Fruit fly (Drosophila melanogaster): Measurements from ENCODE around the gene CG17129.

Gene CG17129

dm6 chr3L:685441-685804 is 5.3 kb upstream of the CG17129 start, which contains the start of gene ebd1 (continued):
- TF ChIP-seq CG4328 (GFP tag; optimal IDR thresholded peaks at IDR 0.05): peak; percentile 4
- TF ChIP-seq NFAT (GFP tag; IDR thresholded peaks at IDR 0.05): no peak
- TF ChIP-seq stwl (tag; optimal IDR thresholded peaks at IDR 0.05): peak; percentile 71
- TF ChIP-seq tna (GFP tag; IDR thresholded peaks at IDR 0.05; ENCODE audit: partially characterized antibody): no peak
- TF ChIP-seq CG16813 (GFP tag; IDR thresholded peaks at IDR 0.05; ENCODE audit: partially characterized antibody): no peak
- TF ChIP-seq CG6765 (GFP tag; optimal IDR thresholded peaks at IDR 0.05): no peak
- TF ChIP-seq tio (GFP tag; optimal IDR thresholded peaks at IDR 0.05): no peak
- TF ChIP-seq CG6689 (GFP tag; IDR thresholded peaks at IDR 0.05): no peak
- no peak for TF ChIP-seq CG12769 (tag; optimal IDR thresholded peaks at IDR 0.05)
- TF ChIP-seq CG4404 (GFP tag; IDR thresholded peaks at IDR 0.05): no peak
- TF ChIP-seq HLH3B (GFP tag; IDR thresholded peaks at IDR 0.05): peak; percentile 7; the same call in 1 of the 2 replicates
- TF ChIP-seq nom (GFP tag; optimal IDR thresholded peaks at IDR 0.05): peak; percentile 51
- TF ChIP-seq gem (tag; optimal IDR thresholded peaks at IDR 0.05): no peak
- no peak for TF ChIP-seq CG10147 (GFP tag; optimal IDR thresholded peaks at IDR 0.05)
- no peak for TF ChIP-seq vnd (GFP tag; IDR thresholded peaks at IDR 0.05; ENCODE audit: partially characterized antibody)
- TF ChIP-seq CG33213 (GFP tag; optimal IDR thresholded peaks at IDR 0.05): no peak
- no peak for TF ChIP-seq hb (GFP tag; IDR thresholded peaks at IDR 0.05; ENCODE audit: partially characterized antibody)
- TF ChIP-seq Rfx (GFP tag; IDR thresholded peaks at IDR 0.05): no peak
- TF ChIP-seq chif (GFP tag; optimal IDR thresholded peaks at IDR 0.05): no peak
- no peak for TF ChIP-seq CG4854 (GFP tag; optimal IDR thresholded peaks at IDR 0.05)
- no peak for TF ChIP-seq CG2889 (GFP tag; IDR thresholded peaks at IDR 0.05)
- TF ChIP-seq pros (GFP tag; optimal IDR thresholded peaks at IDR 0.05): peak; percentile 28
- no peak for TF ChIP-seq btn (GFP tag; optimal IDR thresholded peaks at IDR 0.05)
- peak; percentile 52 for TF ChIP-seq Blimp-1 (GFP tag; optimal IDR thresholded peaks at IDR 0.05)
- peak; percentile 2 for TF ChIP-seq CG12071 (GFP tag; optimal IDR thresholded peaks at IDR 0.05)
- no peak for TF ChIP-seq jing (GFP tag; optimal IDR thresholded peaks at IDR 0.05)
- no peak for TF ChIP-seq gt (GFP tag; IDR thresholded peaks at IDR 0.05)
- TF ChIP-seq ase (GFP tag; IDR thresholded peaks at IDR 0.05): no peak
- no peak for TF ChIP-seq gcm2 (GFP tag; optimal IDR thresholded peaks at IDR 0.05)
- no peak for TF ChIP-seq unpg (GFP tag; optimal IDR thresholded peaks at IDR 0.05)
- TF ChIP-seq psq (GFP tag; optimal IDR thresholded peaks at IDR 0.05): no peak
- TF ChIP-seq Elba2 (GFP tag; optimal IDR thresholded peaks at IDR 0.05): peak; percentile 53
- no peak for TF ChIP-seq kay (GFP tag; optimal IDR thresholded peaks at IDR 0.05)
- TF ChIP-seq Optix (GFP tag; IDR thresholded peaks at IDR 0.05): no peak
- no peak for TF ChIP-seq CG43689 (GFP tag; IDR thresholded peaks at IDR 0.05)
- no peak for TF ChIP-seq CG6813 (GFP tag; optimal IDR thresholded peaks at IDR 0.05)
- no peak for TF ChIP-seq tup (GFP tag; optimal IDR thresholded peaks at IDR 0.05)
- no peak for TF ChIP-seq zfh2 (GFP tag; optimal IDR thresholded peaks at IDR 0.05)
- no peak for TF ChIP-seq Abd-B (GFP tag; optimal IDR thresholded peaks at IDR 0.05)
- TF ChIP-seq inv (GFP tag; IDR thresholded peaks at IDR 0.05; ENCODE audit: partially characterized antibody): no peak
- TF ChIP-seq chm (GFP tag; IDR thresholded peaks at IDR 0.05): no peak
- TF ChIP-seq CG7357 (GFP tag; IDR thresholded peaks at IDR 0.05): no peak
- peak; percentile 20 for TF ChIP-seq Nf-YC (tag; optimal IDR thresholded peaks at IDR 0.05)
- TF ChIP-seq HLHmδ (GFP tag; optimal IDR thresholded peaks at IDR 0.05): peak; percentile 89
- TF ChIP-seq trem (tag; optimal IDR thresholded peaks at IDR 0.05): peak; percentile 39
- no peak for TF ChIP-seq CG15269 (tag; optimal IDR thresholded peaks at IDR 0.05)
- peak; percentile 23 for TF ChIP-seq exex (tag; optimal IDR thresholded peaks at IDR 0.05)
- peak; percentile 8 for TF ChIP-seq Nf-YB (GFP tag; optimal IDR thresholded peaks at IDR 0.05)
- TF ChIP-seq nerfin-1 (tag; optimal IDR thresholded peaks at IDR 0.05): peak; percentile 50
- no peak for TF ChIP-seq CG18262 (tag; optimal IDR thresholded peaks at IDR 0.05)
- TF ChIP-seq CG5953 (GFP tag; IDR thresholded peaks at IDR 0.05): no peak
